Worm (Caenorhabditis elegans) whole organism, L2 larva: ENCODE data around the gene W07G4.1.

ENCODE experiments used
- R02D3.7 ChIP-seq: fragments of 150-350 bp; optimal IDR thresholded peaks from 2 replicates; lab custom pipeline; 2014; ENCODE audit warnings: missing biosample characterization, missing genetic modification characterization
- ama-1 ChIP-seq: fragments of 150-350 bp; optimal IDR thresholded peaks from 2 replicates; lab custom pipeline; 2018; ENCODE audit warnings: inconsistent platforms
- blmp-1 ChIP-seq: sonication (generic microtip); optimal IDR thresholded peaks from 2 replicates; lab custom pipeline; 2017; ENCODE audit warnings: missing genetic modification characterization, mild to moderate bottlenecking, missing compliant biosample characterization, antibody characterized with exemption, moderate library complexity; ENCODE audit not compliant: insufficient read depth
- ceh-82 ChIP-seq: fragments of 150-350 bp; optimal IDR thresholded peaks from 2 replicates; lab custom pipeline; 2014; ENCODE audit warnings: missing biosample characterization, missing genetic modification characterization
- crh-2 ChIP-seq: sonication (generic microtip); optimal IDR thresholded peaks from 2 replicates; lab custom pipeline; 2017; ENCODE audit warnings: missing biosample characterization, missing genetic modification characterization
- dmd-4 ChIP-seq: sonication (generic microtip); optimal IDR thresholded peaks from 2 replicates; lab custom pipeline; 2017; ENCODE audit warnings: missing biosample characterization, missing genetic modification characterization
- egl-27 ChIP-seq: sonication (generic microtip); optimal IDR thresholded peaks from 3 replicates; lab custom pipeline; 2017; ENCODE audit warnings: missing biosample characterization, missing genetic modification reagents, missing genetic modification characterization
- nhr-11 ChIP-seq: fragments of 150-350 bp; optimal IDR thresholded peaks from 2 replicates; lab custom pipeline; 2014; ENCODE audit warnings: missing biosample characterization, missing genetic modification characterization
- nhr-237 ChIP-seq: fragments of 150-350 bp; optimal IDR thresholded peaks from 2 replicates; lab custom pipeline; 2014; ENCODE audit warnings: missing biosample characterization, missing genetic modification characterization
- nhr-25 ChIP-seq: fragments of 150-350 bp; sonication (generic microtip); optimal IDR thresholded peaks from 3 replicates; lab custom pipeline; 2014; ENCODE audit warnings: missing biosample characterization, missing genetic modification characterization
- nhr-77 ChIP-seq: fragments of 150-350 bp; optimal IDR thresholded peaks from 2 replicates; lab custom pipeline; 2014; ENCODE audit warnings: missing biosample characterization, missing genetic modification characterization
- unc-39 ChIP-seq: fragments of 150-350 bp; optimal IDR thresholded peaks from 2 replicates; lab custom pipeline; 2014; ENCODE audit warnings: missing biosample characterization, missing genetic modification characterization
- unc-62 ChIP-seq: fragments of 150-350 bp; optimal IDR thresholded peaks from 2 replicates; lab custom pipeline; 2014; ENCODE audit warnings: missing biosample characterization, missing genetic modification reagents, missing genetic modification characterization

DNA sequence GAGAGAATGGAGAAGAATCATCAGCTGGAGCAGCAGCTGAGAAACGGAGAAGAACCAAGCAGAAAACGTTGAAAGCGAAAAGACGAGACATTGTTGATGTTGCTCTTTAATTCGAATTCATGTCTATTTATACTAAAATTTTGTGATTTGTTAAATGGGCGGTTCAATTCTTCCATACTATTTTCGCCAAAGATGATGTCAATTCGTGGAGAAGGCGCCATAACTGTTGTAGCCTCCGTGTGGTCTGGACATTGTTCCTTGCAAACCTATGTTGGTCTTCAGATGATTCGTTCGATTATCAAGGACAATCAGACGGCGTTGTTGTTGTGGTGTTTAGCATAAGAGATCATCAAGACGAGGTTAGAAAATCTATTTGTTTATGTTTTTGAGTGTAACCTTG lies 35.9 kb upstream of the W07G4.1 start, which contains the start of gene far-3:
- no peak for TF ChIP-seq ama-1
- TF ChIP-seq egl-27: no peak
- TF ChIP-seq ceh-82: no peak
- no peak for TF ChIP-seq R02D3.7 (tag; lab: Kevin White, UChicago)
- no peak for TF ChIP-seq blmp-1 (tag; lab: Kevin White, UChicago)
- no peak for TF ChIP-seq nhr-11 (tag; lab: Kevin White, UChicago)
- TF ChIP-seq dmd-4 (tag; lab: Kevin White, UChicago): no peak
- no peak for TF ChIP-seq nhr-25 (tag; lab: Kevin White, UChicago)
- no peak for TF ChIP-seq unc-39
- no peak for TF ChIP-seq nhr-77 (tag; lab: Kevin White, UChicago)
- TF ChIP-seq nhr-237: no peak
- TF ChIP-seq crh-2 (tag; lab: Kevin White, UChicago): no peak
- no peak for TF ChIP-seq unc-62 (GFP tag; lab: Kevin White, UChicago)
